Fruit fly (Drosophila melanogaster) whole organism, prepupa: ENCODE data around the gene CG17717.

ENCODE experiments used
- CG10631 ChIP-seq: fragments of 200-800 bp; sonication (Bioruptor generic); optimal IDR thresholded peaks from 2 replicates; lab custom pipeline; 2016; ENCODE audit warnings: missing biosample characterization, missing genetic modification characterization
- CG10669 ChIP-seq: fragments of 200-800 bp; sonication (Bioruptor generic); optimal IDR thresholded peaks from 3 replicates; lab custom pipeline; 2018; ENCODE audit warnings: missing biosample characterization, mild to moderate bottlenecking, missing genetic modification characterization, moderate library complexity
- CG3032 ChIP-seq: fragments of 200-800 bp; optimal IDR thresholded peaks from 2 replicates; lab custom pipeline; 2019; ENCODE audit warnings: missing biosample characterization, mild to moderate bottlenecking, missing genetic modification characterization, moderate library complexity
- CG32006 ChIP-seq: fragments of 200-800 bp; sonication (Bioruptor generic); optimal IDR thresholded peaks from 3 replicates; lab custom pipeline; 2017; ENCODE audit warnings: missing biosample characterization, mild to moderate bottlenecking, missing genetic modification characterization
- CG6163 ChIP-seq: fragments of 200-800 bp; sonication (Bioruptor generic); IDR thresholded peaks from 3 replicates; pipeline ENCODE4 v1.3.6; 2022; ENCODE audit warnings: missing biosample characterization, missing genetic modification characterization
- CG6276 ChIP-seq: fragments of 200-800 bp; sonication (Bioruptor generic); optimal IDR thresholded peaks from 2 replicates; lab custom pipeline; 2017; ENCODE audit warnings: missing biosample characterization, mild to moderate bottlenecking, missing genetic modification characterization
- CG7368 ChIP-seq: fragments of 200-800 bp; sonication (Bioruptor generic); optimal IDR thresholded peaks from 3 replicates; lab custom pipeline; 2016; ENCODE audit warnings: missing biosample characterization, missing genetic modification characterization
- CG8119 ChIP-seq: fragments of 200-800 bp; sonication (Bioruptor generic); IDR thresholded peaks from 3 replicates; pipeline ENCODE4 v1.3.6; 2022; ENCODE audit warnings: missing biosample characterization, missing genetic modification characterization
- CG8319 ChIP-seq: fragments of 200-800 bp; sonication (Bioruptor generic); optimal IDR thresholded peaks from 3 replicates; lab custom pipeline; 2016; ENCODE audit warnings: missing biosample characterization, missing genetic modification characterization
- CG8632 ChIP-seq: fragments of 200-800 bp; sonication (Bioruptor generic); optimal IDR thresholded peaks from 3 replicates; lab custom pipeline; 2016; ENCODE audit warnings: missing biosample characterization, missing genetic modification characterization
- CG9139 ChIP-seq: fragments of 200-800 bp; sonication (Bioruptor generic); optimal IDR thresholded peaks from 3 replicates; lab custom pipeline; 2017; ENCODE audit warnings: missing biosample characterization, mild to moderate bottlenecking, missing genetic modification characterization
- Eip75B ChIP-seq: fragments of 200-800 bp; sonication (Bioruptor generic); optimal IDR thresholded peaks from 3 replicates; lab custom pipeline; 2016; ENCODE audit warnings: missing biosample characterization, missing genetic modification characterization
- Eip78C ChIP-seq: fragments of 200-800 bp; sonication (Bioruptor generic); peaks from one replicate; lab custom pipeline; 2016; ENCODE audit warnings: missing biosample characterization, missing genetic modification characterization
- Ets21C ChIP-seq: fragments of 200-800 bp; sonication (Bioruptor generic); optimal IDR thresholded peaks from 3 replicates; lab custom pipeline; 2016; ENCODE audit warnings: missing biosample characterization, missing genetic modification characterization
- Hr38 ChIP-seq: sonication (Bioruptor generic); optimal IDR thresholded peaks from 2 replicates; lab custom pipeline; 2016; ENCODE audit warnings: missing biosample characterization, missing genetic modification characterization
- Hr4 ChIP-seq: fragments of 200-800 bp; sonication (Bioruptor generic); optimal IDR thresholded peaks from 3 replicates; lab custom pipeline; 2016; ENCODE audit warnings: missing biosample characterization, missing genetic modification characterization
- Met ChIP-seq: fragments of 200-800 bp; sonication (Bioruptor generic); optimal IDR thresholded peaks from 3 replicates; lab custom pipeline; 2016; ENCODE audit warnings: missing biosample characterization, missing genetic modification characterization
- Smox ChIP-seq: fragments of 200-800 bp; sonication (Bioruptor generic); optimal IDR thresholded peaks from 3 replicates; lab custom pipeline; 2016; ENCODE audit warnings: missing biosample characterization, missing genetic modification characterization
- Sox102F ChIP-seq: fragments of 200-800 bp; sonication (Bioruptor generic); optimal IDR thresholded peaks from 2 replicates; lab custom pipeline; 2016; ENCODE audit warnings: missing biosample characterization, mild to moderate bottlenecking, missing genetic modification characterization
- achi ChIP-seq: fragments of 200-800 bp; sonication (Bioruptor generic); optimal IDR thresholded peaks from 3 replicates; lab custom pipeline; 2016; ENCODE audit warnings: missing biosample characterization, missing genetic modification characterization
- acj6 ChIP-seq: fragments of 200-800 bp; sonication (Bioruptor generic); optimal IDR thresholded peaks from 3 replicates; lab custom pipeline; 2016; ENCODE audit warnings: missing biosample characterization, missing genetic modification characterization
- dsx ChIP-seq: fragments of 200-800 bp; optimal IDR thresholded peaks from 3 replicates; lab custom pipeline; 2019; ENCODE audit warnings: missing biosample characterization, mild to moderate bottlenecking, missing genetic modification characterization, moderate library complexity; ENCODE audit not compliant: poor library complexity, severe bottlenecking
- esn ChIP-seq: fragments of 200-800 bp; sonication (Bioruptor generic); optimal IDR thresholded peaks from 2 replicates; lab custom pipeline; 2016; ENCODE audit warnings: missing biosample characterization, mild to moderate bottlenecking, missing genetic modification characterization, moderate library complexity
- fd85E ChIP-seq: fragments of 200-800 bp; sonication (Bioruptor generic); optimal IDR thresholded peaks from 3 replicates; lab custom pipeline; 2016; ENCODE audit warnings: missing biosample characterization, missing genetic modification characterization
- fkh ChIP-seq: fragments of 200-800 bp; sonication (Bioruptor generic); optimal IDR thresholded peaks from 3 replicates; lab custom pipeline; 2017; ENCODE audit warnings: missing biosample characterization, mild to moderate bottlenecking, missing genetic modification characterization, moderate library complexity
- net ChIP-seq: fragments of 200-800 bp; sonication (Bioruptor generic); optimal IDR thresholded peaks from 3 replicates; lab custom pipeline; 2016; ENCODE audit warnings: missing biosample characterization, missing genetic modification characterization
- spab ChIP-seq: fragments of 200-800 bp; sonication (Bioruptor generic); optimal IDR thresholded peaks from 2 replicates; lab custom pipeline; 2017; ENCODE audit warnings: missing biosample characterization, mild to moderate bottlenecking, missing genetic modification characterization, missing genetic modification reagents
- ss ChIP-seq, 2 experiments: fragments of 200-800 bp; sonication (Bioruptor generic); optimal IDR thresholded peaks; 2 replicates in 1 of 2; 3 replicates in 1 of 2; lab custom pipeline; 2017 to 2018; ENCODE audit warnings: mild to moderate bottlenecking in 2 of 2, missing biosample characterization in 2 of 2, missing genetic modification characterization in 2 of 2, moderate library complexity in 1 of 2
- topi ChIP-seq: fragments of 200-800 bp; sonication (Bioruptor generic); optimal IDR thresholded peaks from 3 replicates; lab custom pipeline; 2016; ENCODE audit warnings: missing biosample characterization, missing genetic modification characterization
- vri ChIP-seq: fragments of 200-800 bp; sonication (Bioruptor generic); optimal IDR thresholded peaks from 3 replicates; lab custom pipeline; 2016; ENCODE audit warnings: missing biosample characterization, mild to moderate bottlenecking, missing genetic modification characterization

CG17717 gene

DNA sequence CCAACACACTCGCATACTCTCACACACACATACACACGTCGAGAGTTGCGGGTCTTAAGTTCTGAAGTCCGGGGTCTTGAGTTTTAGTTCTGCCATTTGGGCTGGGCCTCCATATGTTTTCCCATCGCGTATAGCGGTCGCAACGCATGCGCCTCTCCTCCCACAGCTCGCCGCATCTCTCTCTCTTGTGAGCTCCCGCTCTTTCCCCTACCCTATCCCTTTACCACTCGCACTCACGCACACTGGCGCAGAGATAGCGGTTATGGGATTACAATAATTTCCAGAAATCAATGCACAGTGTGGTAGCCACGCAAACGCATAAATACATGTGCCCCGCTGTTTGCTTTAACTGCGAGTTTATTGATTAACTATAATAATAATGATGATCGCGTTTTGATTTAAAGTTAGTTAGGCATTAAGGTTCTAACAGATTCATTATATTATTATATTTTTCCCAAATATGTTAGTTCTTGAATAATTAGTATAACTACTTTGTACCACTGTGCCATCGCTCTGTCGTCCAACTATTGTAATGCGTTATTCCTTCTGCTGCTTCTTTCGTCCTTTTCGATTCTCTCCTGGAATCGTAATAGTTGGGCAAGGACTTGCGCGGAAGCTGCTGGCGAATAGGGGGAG is 12.7 kb downstream of the CG17717 start (continued):
- peak; percentile 90 for TF ChIP-seq CG10631
- TF ChIP-seq Smox, result peak; percentile 83
- TF ChIP-seq fkh, result peak; percentile 56
- TF ChIP-seq Eip75B (GFP tag; lab: Kevin White, UChicago), result peak; percentile 87
- peak; percentile 73 for TF ChIP-seq Ets21C (GFP tag; lab: Kevin White, UChicago)
- TF ChIP-seq esn (GFP tag; lab: Kevin White, UChicago), result peak; percentile 84
- TF ChIP-seq Met (GFP tag; lab: Kevin White, UChicago), result peak; percentile 86
- peak; percentile 98 for TF ChIP-seq Eip78C (GFP tag; lab: Kevin White, UChicago)
- TF ChIP-seq CG9139 (GFP tag; lab: Kevin White, UChicago), result peak; percentile 82
- TF ChIP-seq acj6, result peak; percentile 90
- TF ChIP-seq CG6276 (GFP tag; lab: Kevin White, UChicago), result peak; percentile 88
- TF ChIP-seq topi (GFP tag; lab: Kevin White, UChicago), result peak; percentile 89
- peak; percentile 89 for TF ChIP-seq CG7368 (GFP tag; lab: Kevin White, UChicago)
- peak; percentile 88 for TF ChIP-seq net (GFP tag; lab: Kevin White, UChicago)
- TF ChIP-seq, all 60 proteins: peak for 59

DNA sequence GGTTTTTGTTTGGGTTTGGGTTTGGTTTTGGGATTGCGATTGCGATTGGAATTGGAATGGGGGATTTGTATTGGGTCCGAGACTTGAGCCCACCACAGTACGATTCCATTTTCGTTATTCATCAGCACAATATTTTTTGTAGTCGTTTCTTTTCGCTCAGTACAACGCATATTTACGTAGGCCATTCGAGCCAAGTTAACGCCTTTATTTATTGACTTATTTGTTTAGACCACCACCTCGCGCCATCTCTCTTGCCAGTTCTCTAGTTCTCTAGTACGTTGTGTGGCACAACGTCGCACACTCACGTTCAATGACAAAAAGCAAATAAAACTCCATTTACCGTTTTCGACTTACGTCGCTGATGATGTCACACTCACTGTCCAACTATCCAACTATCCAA is 15.6 kb downstream of the CG17717 start:
- TF ChIP-seq fkh (peak; percentile 66), acj6 (no peak)

- TF ChIP-seq CG8319 (GFP tag; lab: Kevin White, UChicago), result no peak
- no peak for TF ChIP-seq Hr38 (GFP tag; lab: Kevin White, UChicago)
- no peak for TF ChIP-seq CG3032 (tag; lab: Kevin White, UChicago)
- no peak for TF ChIP-seq CG6163
- TF ChIP-seq spab (GFP tag; lab: Kevin White, UChicago), result no peak
- no peak for TF ChIP-seq achi (GFP tag; lab: Kevin White, UChicago)
- no peak for TF ChIP-seq CG8632 (GFP tag; lab: Kevin White, UChicago)
- TF ChIP-seq CG8119 (GFP tag; lab: Robert Waterston, UW), result no peak
- TF ChIP-seq fd85E (GFP tag; lab: Kevin White, UChicago), result no peak
- no peak for TF ChIP-seq fkh
- TF ChIP-seq vri (GFP tag; lab: Kevin White, UChicago), result no peak
- TF ChIP-seq esn (GFP tag; lab: Kevin White, UChicago), result no peak
- TF ChIP-seq Sox102F (GFP tag; lab: Kevin White, UChicago), result no peak
- TF ChIP-seq Eip75B (GFP tag; lab: Kevin White, UChicago), result no peak
- no peak for TF ChIP-seq net (GFP tag; lab: Kevin White, UChicago)
- TF ChIP-seq Met (GFP tag; lab: Kevin White, UChicago), result no peak
- TF ChIP-seq acj6, result no peak
- no peak for TF ChIP-seq Hr4 (GFP tag; lab: Kevin White, UChicago)
- no peak for TF ChIP-seq topi (GFP tag; lab: Kevin White, UChicago)
- TF ChIP-seq CG32006 (GFP tag; lab: Kevin White, UChicago), result no peak
- TF ChIP-seq, all 60 proteins: peak for 0
Measured at dm6 chrX:6611831-6612230, 22.7 kb downstream of the CG17717 start.

- peak in 1 of 2 experiments; percentile 56 for TF ChIP-seq ss (GFP tag; optimal IDR thresholded peaks at IDR 0.05; lab: Kevin White, UChicago)
- TF ChIP-seq topi (GFP tag; lab: Kevin White, UChicago), result no peak
- no peak for TF ChIP-seq CG10669
- peak; percentile 55 for TF ChIP-seq dsx (GFP tag; lab: Kevin White, UChicago)
- no peak for TF ChIP-seq spab (GFP tag; lab: Kevin White, UChicago)
Measured at dm6 chrX:6612509-6612908, 23.4 kb downstream of the CG17717 start.

DNA sequence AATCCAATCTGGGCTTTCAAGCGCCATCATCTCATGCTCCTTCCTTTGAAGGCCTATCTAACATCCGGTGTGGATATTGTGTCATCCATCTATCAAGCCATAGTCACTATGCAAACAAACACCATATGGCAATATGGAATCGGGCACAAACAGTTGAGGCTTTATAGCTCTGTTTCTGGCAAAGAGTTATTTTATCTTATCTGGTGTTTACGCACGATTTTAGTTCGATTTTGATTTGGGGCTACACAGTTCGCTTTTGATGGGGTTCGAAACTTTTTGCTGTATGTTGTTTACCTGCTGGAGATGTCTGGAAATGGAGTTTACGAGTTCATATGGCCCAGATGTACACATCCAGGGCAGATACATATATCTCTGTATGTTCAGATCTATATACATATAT is 24.5 kb downstream of the CG17717 start:
- TF ChIP-seq CG6276 (GFP tag; lab: Kevin White, UChicago) (no peak), fkh (peak; percentile 60)
